Worm (Caenorhabditis elegans) whole organism, L2 larva: ENCODE data around the gene ZC373.5.

Source experiments
- C34F6.9 ChIP-seq: fragments of 150-350 bp; optimal IDR thresholded peaks from 2 replicates; lab custom pipeline; 2014; ENCODE audit warnings: missing biosample characterization, missing genetic modification characterization
- F13H6.1 ChIP-seq: sonication (generic microtip); optimal IDR thresholded peaks from 2 replicates; lab custom pipeline; 2016; ENCODE audit warnings: missing genetic modification characterization, missing compliant biosample characterization
- R02D3.7 ChIP-seq: fragments of 150-350 bp; optimal IDR thresholded peaks from 2 replicates; lab custom pipeline; 2014; ENCODE audit warnings: missing biosample characterization, missing genetic modification characterization
- Y55F3AM.14 ChIP-seq: fragments of 200-800 bp; sonication (Bioruptor generic); optimal IDR thresholded peaks from 2 replicates; lab custom pipeline; 2018; ENCODE audit warnings: mild to moderate bottlenecking, missing genetic modification characterization, missing compliant biosample characterization
- ZK546.5 ChIP-seq: sonication (generic microtip); optimal IDR thresholded peaks from 2 replicates; lab custom pipeline; 2017; ENCODE audit warnings: missing biosample characterization, missing genetic modification characterization
- aly-2 ChIP-seq: fragments of 150-350 bp; optimal IDR thresholded peaks from 2 replicates; lab custom pipeline; 2014; ENCODE audit warnings: missing biosample characterization, missing genetic modification characterization
- ama-1 ChIP-seq: fragments of 150-350 bp; optimal IDR thresholded peaks from 2 replicates; lab custom pipeline; 2018; ENCODE audit warnings: inconsistent platforms
- blmp-1 ChIP-seq: sonication (generic microtip); optimal IDR thresholded peaks from 2 replicates; lab custom pipeline; 2017; ENCODE audit warnings: missing genetic modification characterization, mild to moderate bottlenecking, missing compliant biosample characterization, antibody characterized with exemption, moderate library complexity; ENCODE audit not compliant: insufficient read depth
- ceh-16 ChIP-seq: fragments of 150-350 bp; optimal IDR thresholded peaks from 2 replicates; lab custom pipeline; 2014; ENCODE audit warnings: missing biosample characterization, missing genetic modification characterization
- ceh-82 ChIP-seq: fragments of 150-350 bp; optimal IDR thresholded peaks from 2 replicates; lab custom pipeline; 2014; ENCODE audit warnings: missing biosample characterization, missing genetic modification characterization
- dmd-4 ChIP-seq: sonication (generic microtip); optimal IDR thresholded peaks from 2 replicates; lab custom pipeline; 2017; ENCODE audit warnings: missing biosample characterization, missing genetic modification characterization
- egl-27 ChIP-seq: sonication (generic microtip); optimal IDR thresholded peaks from 3 replicates; lab custom pipeline; 2017; ENCODE audit warnings: missing biosample characterization, missing genetic modification reagents, missing genetic modification characterization
- elt-1 ChIP-seq: fragments of 150-350 bp; optimal IDR thresholded peaks from 2 replicates; lab custom pipeline; 2014; ENCODE audit warnings: missing biosample characterization, missing genetic modification characterization
- elt-3 ChIP-seq: sonication (generic microtip); optimal IDR thresholded peaks from 2 replicates; lab custom pipeline; 2017; ENCODE audit warnings: missing biosample characterization, missing genetic modification characterization
- fos-1 ChIP-seq: fragments of 150-350 bp; optimal IDR thresholded peaks from 2 replicates; lab custom pipeline; 2014; ENCODE audit warnings: missing biosample characterization, missing genetic modification characterization
- gmeb-1 ChIP-seq: fragments of 150-350 bp; optimal IDR thresholded peaks from 2 replicates; lab custom pipeline; 2014; ENCODE audit warnings: missing biosample characterization, missing genetic modification characterization
- lin-11 ChIP-seq: fragments of 150-350 bp; sonication (generic microtip); optimal IDR thresholded peaks from 2 replicates; lab custom pipeline; 2014; ENCODE audit warnings: missing biosample characterization, missing genetic modification characterization, inconsistent platforms, mixed read lengths
- lin-13 ChIP-seq: fragments of 150-350 bp; optimal IDR thresholded peaks from 2 replicates; lab custom pipeline; 2014; ENCODE audit warnings: missing biosample characterization, missing genetic modification reagents, missing genetic modification characterization
- lin-39 ChIP-seq: fragments of 150-350 bp; optimal IDR thresholded peaks from 2 replicates; lab custom pipeline; 2014; ENCODE audit warnings: missing biosample characterization, missing genetic modification reagents, missing genetic modification characterization
- lsy-2 ChIP-seq, 2 experiments: fragments of 150-350 bp in 1 of 2; sonication (generic microtip) in 1 of 2; optimal IDR thresholded peaks; 2 replicates each; lab custom pipeline; 2014 to 2017; ENCODE audit warnings: missing biosample characterization in 2 of 2, missing genetic modification characterization in 2 of 2
- mab-5 ChIP-seq: fragments of 150-350 bp; optimal IDR thresholded peaks from 2 replicates; lab custom pipeline; 2014; ENCODE audit warnings: missing biosample characterization, missing genetic modification characterization
- mbf-1 ChIP-seq: sonication (generic microtip); optimal IDR thresholded peaks from 2 replicates; lab custom pipeline; 2017; ENCODE audit warnings: missing biosample characterization, missing genetic modification characterization
- mdl-1 ChIP-seq, 2 experiments: fragments of 150-350 bp in 1 of 2; sonication (generic microtip) in 1 of 2; optimal IDR thresholded peaks; 2 replicates each; lab custom pipeline; 2017; ENCODE audit warnings: missing biosample characterization in 2 of 2, missing genetic modification characterization in 2 of 2
- nhr-10 ChIP-seq: sonication (generic microtip); optimal IDR thresholded peaks from 2 replicates; lab custom pipeline; 2017; ENCODE audit warnings: missing biosample characterization, missing genetic modification characterization
- nhr-11 ChIP-seq: fragments of 150-350 bp; optimal IDR thresholded peaks from 2 replicates; lab custom pipeline; 2014; ENCODE audit warnings: missing biosample characterization, missing genetic modification characterization
- nhr-12 ChIP-seq: fragments of 150-350 bp; optimal IDR thresholded peaks from 2 replicates; lab custom pipeline; 2014; ENCODE audit warnings: missing biosample characterization, missing genetic modification characterization
- nhr-129 ChIP-seq: fragments of 150-350 bp; optimal IDR thresholded peaks from 2 replicates; lab custom pipeline; 2014; ENCODE audit warnings: missing biosample characterization, missing genetic modification characterization
- nhr-21 ChIP-seq: fragments of 150-350 bp; optimal IDR thresholded peaks from 2 replicates; lab custom pipeline; 2014; ENCODE audit warnings: missing biosample characterization, missing genetic modification characterization
- nhr-23 ChIP-seq: fragments of 150-350 bp; optimal IDR thresholded peaks from 2 replicates; lab custom pipeline; 2014; ENCODE audit warnings: missing biosample characterization, missing genetic modification reagents, missing genetic modification characterization
- nhr-237 ChIP-seq: fragments of 150-350 bp; optimal IDR thresholded peaks from 2 replicates; lab custom pipeline; 2014; ENCODE audit warnings: missing biosample characterization, missing genetic modification characterization
- nhr-25 ChIP-seq: fragments of 150-350 bp; sonication (generic microtip); optimal IDR thresholded peaks from 3 replicates; lab custom pipeline; 2014; ENCODE audit warnings: missing biosample characterization, missing genetic modification characterization
- nhr-6 ChIP-seq: fragments of 150-350 bp; optimal IDR thresholded peaks from 2 replicates; lab custom pipeline; 2014; ENCODE audit warnings: missing biosample characterization, missing genetic modification characterization
- nhr-77 ChIP-seq: fragments of 150-350 bp; optimal IDR thresholded peaks from 2 replicates; lab custom pipeline; 2014; ENCODE audit warnings: missing biosample characterization, missing genetic modification characterization
- peb-1 ChIP-seq: fragments of 150-350 bp; optimal IDR thresholded peaks from 2 replicates; lab custom pipeline; 2014; ENCODE audit warnings: missing biosample characterization, missing genetic modification characterization
- sem-4 ChIP-seq: fragments of 150-350 bp; optimal IDR thresholded peaks from 2 replicates; lab custom pipeline; 2014; ENCODE audit warnings: missing biosample characterization, missing genetic modification reagents, missing genetic modification characterization
- skn-1 ChIP-seq: sonication (generic microtip); optimal IDR thresholded peaks from 2 replicates; lab custom pipeline; 2017; ENCODE audit warnings: missing biosample characterization, missing genetic modification characterization
- sma-3 ChIP-seq: sonication (generic microtip); optimal IDR thresholded peaks from 2 replicates; lab custom pipeline; 2016; ENCODE audit warnings: missing genetic modification reagents, missing genetic modification characterization, missing compliant biosample characterization
- sma-9 ChIP-seq, 2 experiments: fragments of 150-350 bp in 1 of 2; sonication (generic microtip) in 1 of 2; optimal IDR thresholded peaks; 2 replicates each; lab custom pipeline; 2014 to 2016; ENCODE audit warnings: missing genetic modification characterization in 2 of 2, mild to moderate bottlenecking in 1 of 2, missing biosample characterization in 1 of 2, missing compliant biosample characterization in 1 of 2, missing genetic modification reagents in 1 of 2, moderate library complexity in 1 of 2
- snpc-4 ChIP-seq: fragments of 150-350 bp; optimal IDR thresholded peaks from 2 replicates; lab custom pipeline; 2014; ENCODE audit warnings: missing biosample characterization, missing genetic modification characterization
- unc-39 ChIP-seq: fragments of 150-350 bp; optimal IDR thresholded peaks from 2 replicates; lab custom pipeline; 2014; ENCODE audit warnings: missing biosample characterization, missing genetic modification characterization
- unc-55 ChIP-seq: fragments of 150-350 bp; sonication (generic microtip); optimal IDR thresholded peaks from 3 replicates; lab custom pipeline; 2014; ENCODE audit warnings: missing biosample characterization, missing genetic modification reagents, missing genetic modification characterization
- unc-62 ChIP-seq: fragments of 150-350 bp; optimal IDR thresholded peaks from 2 replicates; lab custom pipeline; 2014; ENCODE audit warnings: missing biosample characterization, missing genetic modification reagents, missing genetic modification characterization
- zag-1 ChIP-seq: fragments of 150-350 bp; optimal IDR thresholded peaks from 2 replicates; lab custom pipeline; 2014; ENCODE audit warnings: missing biosample characterization, missing genetic modification characterization
- ztf-1 ChIP-seq: fragments of 200-800 bp; sonication (Bioruptor generic); conservative IDR thresholded peaks from 2 replicates; pipeline ENCODE4 v1.3.6; 2022; ENCODE audit warnings: missing genetic modification characterization, missing compliant biosample characterization
- ztf-11 ChIP-seq: sonication (generic microtip); optimal IDR thresholded peaks from 2 replicates; lab custom pipeline; 2017; ENCODE audit warnings: missing biosample characterization, missing genetic modification characterization
- ztf-4 ChIP-seq: fragments of 150-350 bp; optimal IDR thresholded peaks from 2 replicates; lab custom pipeline; 2014; ENCODE audit warnings: missing biosample characterization, missing genetic modification characterization

ZC373.5 gene

DNA sequence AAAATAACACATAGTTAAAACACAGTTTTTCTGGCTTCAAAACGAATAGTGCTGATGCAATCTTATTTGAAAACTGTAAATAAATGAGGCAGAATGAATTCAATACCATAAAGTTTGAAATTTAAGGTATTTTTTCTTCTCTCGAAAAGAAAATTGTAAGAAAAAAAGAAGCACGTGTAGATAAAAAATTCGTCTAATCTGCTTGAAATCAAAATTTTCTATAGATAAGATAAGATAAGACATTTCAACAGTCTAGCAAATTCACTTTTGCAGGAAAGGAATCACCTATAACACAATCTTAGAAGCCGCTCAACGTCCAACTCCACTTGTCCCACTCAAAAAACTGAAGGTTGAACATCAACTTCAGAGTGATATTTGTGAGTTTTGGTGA is 19.8 kb downstream of the ZC373.5 start:
- TF ChIP-seq blmp-1 (tag; lab: Kevin White, UChicago): peak; percentile 33
- peak; percentile 55 for TF ChIP-seq fos-1
- TF ChIP-seq ceh-16 (tag; lab: Kevin White, UChicago): no peak

DNA sequence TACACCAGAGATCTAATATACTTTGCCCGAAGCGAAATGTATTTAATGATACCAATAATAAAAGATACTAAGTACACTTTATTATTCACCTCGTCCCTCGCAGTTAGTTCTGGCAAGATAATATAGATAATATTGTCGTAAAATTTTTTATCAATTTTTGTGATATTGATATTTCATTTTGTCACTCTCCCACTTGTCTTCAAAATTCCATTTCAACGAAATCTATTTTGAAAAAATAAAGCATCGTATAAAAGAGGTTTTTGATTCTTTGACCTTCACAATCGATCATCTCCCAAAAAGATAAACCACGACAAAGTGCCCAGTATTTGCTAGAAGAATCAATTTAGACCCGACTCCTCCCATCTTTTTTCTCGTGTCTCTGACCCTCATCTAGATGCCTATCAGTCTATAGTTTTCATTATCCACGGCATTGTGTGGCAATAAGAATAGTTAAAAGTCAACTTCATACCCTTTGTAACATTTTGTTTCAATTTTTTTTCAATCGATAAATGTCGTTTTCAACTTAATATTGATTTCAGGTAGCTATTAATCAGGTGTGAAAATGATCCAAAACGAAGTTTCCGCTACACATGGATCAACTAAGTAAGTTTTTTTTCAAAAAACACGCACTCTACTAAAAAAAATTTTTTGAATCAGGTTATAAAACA is 20.3 kb downstream of the ZC373.5 start, which contains the start of gene cbs-1:
cbs-1 (plus strand) TSS at position 534 of the 668 bp plus-strand sequence.
- TF ChIP-seq nhr-237 (tag; lab: Kevin White, UChicago) (no peak), nhr-129 (tag; lab: Kevin White, UChicago) (no peak), fos-1 (peak; percentile 65), dmd-4 (tag; lab: Kevin White, UChicago) (no peak), ama-1 (lab: Kevin White, UChicago) (peak; percentile 18), blmp-1 (tag; lab: Kevin White, UChicago) (no peak), sma-9 (GFP tag; optimal IDR thresholded peaks at IDR 0.05; lab: Kevin White, UChicago) (peak; percentile 17), sma-9 (tag; optimal IDR thresholded peaks at IDR 0.05; lab: Kevin White, UChicago) (no peak), F13H6.1 (no peak), nhr-11 (tag; lab: Kevin White, UChicago) (no peak), egl-27 (tag; lab: Kevin White, UChicago) (no peak), nhr-10 (tag; lab: Kevin White, UChicago) (no peak), lsy-2 (tag; optimal IDR thresholded peaks at IDR 0.05; lab: Kevin White, UChicago) (no peak), sma-3 (no peak), snpc-4 (tag; lab: Kevin White, UChicago) (no peak), ceh-82 (tag; lab: Kevin White, UChicago) (no peak), nhr-25 (tag; lab: Kevin White, UChicago) (peak; percentile 54), C34F6.9 (tag; lab: Kevin White, UChicago) (no peak)
- TF ChIP-seq, all 48 proteins: peak for 4

ce11 chrX:10051625-10052024 is 22.6 kb downstream of the ZC373.5 start:
- no peak for TF ChIP-seq nhr-237 (tag; lab: Kevin White, UChicago)
- no peak for TF ChIP-seq nhr-23 (tag; lab: Kevin White, UChicago)
- no peak for TF ChIP-seq aly-2 (tag; lab: Kevin White, UChicago)
- no peak for TF ChIP-seq lsy-2 (tag; optimal IDR thresholded peaks at IDR 0.05; lab: Kevin White, UChicago)
- no peak for TF ChIP-seq nhr-10 (tag; lab: Kevin White, UChicago)
- TF ChIP-seq lin-39 (tag; lab: Kevin White, UChicago): no peak
- TF ChIP-seq ZK546.5 (tag; lab: Kevin White, UChicago): no peak
- TF ChIP-seq C34F6.9 (tag; lab: Kevin White, UChicago): peak; percentile 33
- no peak for TF ChIP-seq peb-1 (tag; lab: Kevin White, UChicago)
- peak; percentile 77 for TF ChIP-seq blmp-1 (tag; lab: Kevin White, UChicago)
- no peak for TF ChIP-seq unc-39 (tag; lab: Kevin White, UChicago)
- TF ChIP-seq skn-1: peak; percentile 4
- peak; percentile 70 for TF ChIP-seq fos-1
- TF ChIP-seq lin-13 (GFP tag; lab: Kevin White, UChicago): no peak
- peak; percentile 59 for TF ChIP-seq nhr-21 (tag; lab: Kevin White, UChicago)
- no peak for TF ChIP-seq unc-55 (GFP tag; lab: Kevin White, UChicago)
- no peak for TF ChIP-seq ama-1 (lab: Kevin White, UChicago)
- TF ChIP-seq mab-5 (tag; lab: Kevin White, UChicago): no peak
- TF ChIP-seq lin-11: no peak
- no peak for TF ChIP-seq snpc-4 (tag; lab: Kevin White, UChicago)
- TF ChIP-seq sem-4 (tag; lab: Kevin White, UChicago): no peak
- peak; percentile 88 for TF ChIP-seq sma-3
- no peak for TF ChIP-seq egl-27 (tag; lab: Kevin White, UChicago)
- TF ChIP-seq zag-1 (tag; lab: Kevin White, UChicago): no peak
- peak; percentile 26 for TF ChIP-seq gmeb-1
- TF ChIP-seq R02D3.7 (tag; lab: Kevin White, UChicago): no peak
- TF ChIP-seq unc-62 (GFP tag; lab: Kevin White, UChicago): no peak
- peak; percentile 47 for TF ChIP-seq nhr-129 (tag; lab: Kevin White, UChicago)
- peak; percentile 28 for TF ChIP-seq Y55F3AM.14 (GFP tag; lab: Kevin White, UChicago)
- no peak for TF ChIP-seq elt-1 (tag; lab: Kevin White, UChicago)
- TF ChIP-seq ceh-16 (tag; lab: Kevin White, UChicago): no peak
- TF ChIP-seq ceh-82 (tag; lab: Kevin White, UChicago): no peak
- TF ChIP-seq nhr-12 (tag; lab: Kevin White, UChicago): no peak
- no peak for TF ChIP-seq ztf-4 (tag; lab: Kevin White, UChicago)
- TF ChIP-seq nhr-11 (tag; lab: Kevin White, UChicago): no peak
- TF ChIP-seq nhr-25 (tag; lab: Kevin White, UChicago): peak; percentile 72
- no peak for TF ChIP-seq elt-3 (tag; lab: Kevin White, UChicago)
- no peak for TF ChIP-seq nhr-6
- TF ChIP-seq mbf-1: no peak
- peak; percentile 73 for TF ChIP-seq F13H6.1
- peak in 1 of 2 experiments; percentile 44 for TF ChIP-seq mdl-1 (tag; optimal IDR thresholded peaks at IDR 0.05; lab: Kevin White, UChicago)
- no peak for TF ChIP-seq nhr-77 (tag; lab: Kevin White, UChicago)
- TF ChIP-seq ztf-1 (GFP tag; lab: Robert Waterston, UW): no peak
- TF ChIP-seq ztf-11 (tag; lab: Kevin White, UChicago): no peak
